Worm (Caenorhabditis elegans): Measurements from ENCODE around the gene Y41D4B.14.

Gene Y41D4B.14

DNA sequence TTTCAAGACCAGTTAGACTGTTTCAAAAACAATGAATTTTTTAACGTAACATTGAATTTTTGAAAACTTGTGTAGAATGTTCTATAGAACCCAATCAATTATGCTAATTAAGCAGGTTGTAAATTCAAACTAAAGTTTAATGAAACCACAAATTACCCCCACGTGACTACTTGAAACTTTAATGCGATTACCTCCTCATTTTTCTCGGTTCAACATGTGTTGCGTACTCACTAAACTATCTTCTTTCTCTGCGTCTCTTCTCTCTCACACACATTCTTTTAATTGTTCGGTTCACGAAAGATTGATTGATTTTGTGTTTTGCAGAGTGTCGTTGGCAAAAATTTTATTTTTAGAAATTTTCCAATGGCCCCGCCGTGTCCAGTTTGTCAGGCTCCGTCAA, 46.9 kb downstream of the Y41D4B.14 start, which contains the start of gene nhr-87:
nhr-87 (plus strand) TSS at position 318 of the 400 bp plus-strand sequence.
- TF ChIP-seq mep-1 (tag; optimal IDR thresholded peaks at IDR 0.05) (peak; percentile 27), ceh-82 (tag; optimal IDR thresholded peaks at IDR 0.05) (no peak), hlh-11 (tag; optimal IDR thresholded peaks at IDR 0.05) (peak; percentile 39), ceh-32 (tag; optimal IDR thresholded peaks at IDR 0.05; ENCODE audit: poor library complexity) (no peak), rbr-2 (tag; optimal IDR thresholded peaks at IDR 0.05) (no peak), spr-3 (GFP tag; optimal IDR thresholded peaks at IDR 0.05) (no peak), lsy-2 (tag; optimal IDR thresholded peaks at IDR 0.05) (peak in 1 of 2 experiments; percentile 22), fkh-10 (GFP tag; optimal IDR thresholded peaks at IDR 0.05) (no peak), F49E8.2 (tag; optimal IDR thresholded peaks at IDR 0.05; ENCODE audit: borderline replicate concordance) (no peak), mxl-3 (GFP tag; optimal IDR thresholded peaks at IDR 0.05) (peak; percentile 45), zip-11 (GFP tag; IDR thresholded peaks at IDR 0.05) (no peak), mdl-1 (tag; optimal IDR thresholded peaks at IDR 0.05) (peak in 1 of 2 experiments; percentile 20), dve-1 (tag; optimal IDR thresholded peaks at IDR 0.05; ENCODE audit: insufficient read depth) (peak; percentile 38), hlh-30 (tag; optimal IDR thresholded peaks at IDR 0.05; ENCODE audit: insufficient read depth) (peak; percentile 75), nhr-28 (tag; optimal IDR thresholded peaks at IDR 0.05) (peak; percentile 52), R02D3.7 (tag; optimal IDR thresholded peaks at IDR 0.05) (no peak), F10B5.3 (tag; optimal IDR thresholded peaks at IDR 0.05) (no peak), dmd-6 (GFP tag; IDR thresholded peaks at IDR 0.05) (peak; percentile 51), nhr-76 (tag; optimal IDR thresholded peaks at IDR 0.05) (no peak), duxl-1 (tag; optimal IDR thresholded peaks at IDR 0.05; ENCODE audit: poor library complexity) (no peak)

DNA sequence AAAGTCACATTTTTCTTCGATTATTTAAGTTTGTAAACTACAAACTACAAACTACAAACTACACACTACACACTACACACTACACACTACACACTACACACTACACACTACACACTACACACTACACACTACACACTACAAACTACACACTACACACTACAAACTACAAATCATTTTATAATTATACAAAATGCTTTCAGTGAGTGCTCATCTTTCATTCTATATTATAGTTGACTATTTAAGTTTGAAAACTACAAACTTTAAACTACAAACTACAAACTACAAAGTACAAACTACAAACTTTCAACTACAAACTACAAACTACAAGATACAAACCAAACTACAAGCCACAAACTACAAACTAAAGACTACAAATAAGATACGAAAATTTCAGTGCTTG, 47.6 kb downstream of the Y41D4B.14 start:
- TF ChIP-seq ZK337.2 (GFP tag; IDR thresholded peaks at IDR 0.05) (no peak), nhr-28 (tag; optimal IDR thresholded peaks at IDR 0.05) (peak; percentile 100), lin-13 (GFP tag; optimal IDR thresholded peaks at IDR 0.05) (peak; percentile 76), mep-1 (tag; optimal IDR thresholded peaks at IDR 0.05) (peak; percentile 10), nhr-77 (tag; optimal IDR thresholded peaks at IDR 0.05) (peak; percentile 55)

DNA sequence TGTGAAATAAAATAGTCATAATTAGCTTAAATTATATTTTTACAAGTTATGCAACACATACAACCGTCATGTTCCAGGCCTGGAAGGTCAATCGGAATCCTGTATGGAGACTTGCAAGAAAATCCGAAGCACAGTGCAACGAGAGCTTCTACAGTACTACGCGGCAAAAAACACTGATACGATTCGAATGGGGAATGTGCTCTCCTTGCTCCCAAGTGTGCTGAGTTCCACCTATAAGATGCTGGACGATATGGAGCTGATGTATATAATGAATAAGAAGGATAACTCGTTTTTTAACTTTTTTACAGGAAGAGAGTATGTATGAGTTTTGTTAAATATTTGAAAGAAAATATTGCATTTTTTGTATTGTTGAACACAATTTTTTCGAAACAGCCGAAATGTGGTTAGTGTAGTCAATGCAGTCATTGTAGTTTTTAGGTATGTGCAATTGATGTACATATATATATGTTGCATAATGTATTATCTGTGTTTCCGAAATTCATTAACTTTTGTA, 49.6 kb downstream of the Y41D4B.14 start, which contains the start of gene nhr-146:
nhr-146 (plus strand) TSS at position 464 of the 514 bp plus-strand sequence.
- TF ChIP-seq nhr-111 (GFP tag; optimal IDR thresholded peaks at IDR 0.05) (no peak), php-3 (GFP tag; IDR thresholded peaks at IDR 0.05) (no peak), arid-1 (GFP tag; conservative IDR thresholded peaks at IDR 0.05) (no peak), lin-13 (GFP tag; optimal IDR thresholded peaks at IDR 0.05) (no peak), mxl-2 (GFP tag; conservative IDR thresholded peaks at IDR 0.05) (no peak), unc-62 (GFP tag; optimal IDR thresholded peaks at IDR 0.05 in 1 of 2) (peak in 1 of 2 experiments; percentile 91), unc-62 (tag; optimal IDR thresholded peaks at IDR 0.05) (no peak)

DNA sequence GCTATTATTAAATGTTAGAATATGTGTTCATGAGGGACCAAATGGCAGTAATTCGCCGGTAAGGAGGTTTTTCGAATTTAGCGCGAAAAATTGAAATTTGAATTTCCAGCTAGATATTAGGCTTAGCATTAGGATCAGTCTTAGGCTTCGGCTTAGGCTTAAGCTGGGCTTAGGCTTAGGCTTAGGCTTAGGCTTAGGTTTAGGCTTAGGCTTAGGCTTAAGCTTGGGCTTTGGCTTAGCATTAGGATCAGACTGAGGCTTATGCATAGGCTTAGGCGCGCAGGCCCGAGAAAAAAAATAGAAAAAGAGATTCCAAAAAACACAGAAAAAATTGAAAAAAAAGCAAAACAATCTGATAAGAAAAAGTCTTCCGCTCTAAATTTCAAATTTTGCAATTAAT, 51.5 kb downstream of the Y41D4B.14 start:
- TF ChIP-seq mdl-1 (tag; optimal IDR thresholded peaks at IDR 0.05) (no peak), egl-43 (GFP tag; IDR thresholded peaks at IDR 0.05) (no peak), fos-1 (tag; optimal IDR thresholded peaks at IDR 0.05) (no peak), set-16 (GFP tag; IDR thresholded peaks at IDR 0.05) (no peak), nhr-237 (tag; optimal IDR thresholded peaks at IDR 0.05) (no peak), mes-2 (tag; optimal IDR thresholded peaks at IDR 0.05; ENCODE audit: poor library complexity, severe bottlenecking) (no peak), dmd-6 (GFP tag; IDR thresholded peaks at IDR 0.05) (no peak), cey-2 (tag; optimal IDR thresholded peaks at IDR 0.05; ENCODE audit: borderline replicate concordance, insufficient read depth) (no peak)

Measured in whole organism, L4 larva.